Fruit fly (Drosophila melanogaster) whole organism, wandering third instar larva: ENCODE data around the gene LManII.

ENCODE experiments used
- CG9705 ChIP-seq: fragments of 200-800 bp; sonication (Bioruptor generic); optimal IDR thresholded peaks from 2 replicates; lab custom pipeline; 2018; ENCODE audit warnings: missing biosample characterization, mild to moderate bottlenecking, missing genetic modification characterization
- Dfd ChIP-seq: fragments of >200 bp; optimal IDR thresholded peaks from 2 replicates; lab custom pipeline; 2017; ENCODE audit warnings: missing biosample characterization, missing genetic modification characterization
- GATAd ChIP-seq: sonication (Bioruptor generic); optimal IDR thresholded peaks from 2 replicates; lab custom pipeline; 2016; ENCODE audit warnings: missing biosample characterization, missing genetic modification characterization
- HLH106 ChIP-seq: fragments of 200-800 bp; optimal IDR thresholded peaks from 3 replicates; lab custom pipeline; 2019; ENCODE audit warnings: missing biosample characterization, mild to moderate bottlenecking, missing genetic modification characterization, moderate library complexity
- Myc ChIP-seq: fragments of >200 bp; optimal IDR thresholded peaks from 2 replicates; lab custom pipeline; 2017
- Sp1 ChIP-seq: fragments of 200-800 bp; sonication (Bioruptor generic); optimal IDR thresholded peaks from 3 replicates; lab custom pipeline; 2019; ENCODE audit warnings: missing biosample characterization, mild to moderate bottlenecking, missing genetic modification characterization, moderate library complexity
- Vsx2 ChIP-seq: fragments of 200-300, 225-300 bp; sonication (Bioruptor generic); optimal IDR thresholded peaks from 2 replicates; lab custom pipeline; 2018; ENCODE audit warnings: missing biosample characterization, missing genetic modification characterization; ENCODE audit not compliant: partially characterized antibody
- fru ChIP-seq: fragments of 200-800 bp; sonication (Bioruptor generic); optimal IDR thresholded peaks from 3 replicates; lab custom pipeline; 2016; ENCODE audit warnings: missing biosample characterization, mild to moderate bottlenecking, missing genetic modification characterization
- lola ChIP-seq: fragments of >200 bp; optimal IDR thresholded peaks from 2 replicates; lab custom pipeline; 2017; ENCODE audit warnings: missing biosample characterization, missing genetic modification characterization
- psq ChIP-seq: fragments of 200-800 bp; sonication (Bioruptor generic); optimal IDR thresholded peaks from 3 replicates; lab custom pipeline; 2017; ENCODE audit warnings: missing biosample characterization, mild to moderate bottlenecking, missing genetic modification characterization, moderate library complexity
- rgr ChIP-seq: fragments of 200-800 bp; sonication (Bioruptor generic); optimal IDR thresholded peaks from 3 replicates; lab custom pipeline; 2016; ENCODE audit warnings: missing biosample characterization, mild to moderate bottlenecking, missing genetic modification characterization

dm6 chr2L:10455944-10456520 lies 1.4 kb upstream of the LManII start:
- TF ChIP-seq psq (GFP tag; lab: Kevin White, UChicago) (no peak), Sp1 (no peak), rgr (GFP tag; lab: Kevin White, UChicago) (no peak), Dfd (GFP tag; lab: Kevin White, UChicago) (no peak), fru (no peak), HLH106 (tag; lab: Kevin White, UChicago) (no peak), lola (GFP tag; lab: Kevin White, UChicago) (no peak), CG9705 (GFP tag; lab: Kevin White, UChicago) (no peak), GATAd (no peak), Vsx2 (GFP tag; lab: Kevin White, UChicago) (no peak), Myc (lab: Kevin White, UChicago) (no peak)
